Worm (Caenorhabditis elegans): ENCODE data around the gene F55H2.7.

- TF ChIP-seq ztf-1 (GFP tag; conservative IDR thresholded peaks at IDR 0.05) (no peak), lin-39 (tag; optimal IDR thresholded peaks at IDR 0.05) (no peak), ZK546.5 (tag; optimal IDR thresholded peaks at IDR 0.05) (no peak), Y55F3AM.14 (GFP tag; optimal IDR thresholded peaks at IDR 0.05) (no peak), mbf-1 (tag; optimal IDR thresholded peaks at IDR 0.05) (no peak), lsy-2 (tag; optimal IDR thresholded peaks at IDR 0.05) (no peak), sma-9 (GFP tag; optimal IDR thresholded peaks at IDR 0.05) (no peak), sma-9 (tag; optimal IDR thresholded peaks at IDR 0.05) (no peak), nhr-10 (tag; optimal IDR thresholded peaks at IDR 0.05) (no peak), zag-1 (tag; optimal IDR thresholded peaks at IDR 0.05) (no peak), elt-3 (tag; optimal IDR thresholded peaks at IDR 0.05) (no peak), unc-62 (GFP tag; optimal IDR thresholded peaks at IDR 0.05) (no peak), nhr-23 (tag; optimal IDR thresholded peaks at IDR 0.05) (no peak), nhr-11 (tag; optimal IDR thresholded peaks at IDR 0.05) (no peak)
These were observed 18.6 kb downstream of the F55H2.7 start for ce11 chrIII:9497412-9497811.

Data from whole organism, L2 larva.